Fruit fly (Drosophila melanogaster) whole organism, adult: Measurements from ENCODE around the gene eIF5.
A peak's percentile ranks its signal among the peaks of the same experiment; 100 is the strongest.

Source experiments
- CG11617 ChIP-seq: fragments of 200-800 bp; sonication (Bioruptor generic); optimal IDR thresholded peaks from 2 replicates; lab custom pipeline; 2017; ENCODE audit warnings: mild to moderate bottlenecking, missing biosample characterization, missing genetic modification reagents, missing genetic modification characterization
- CG12768 ChIP-seq: fragments of 200-800 bp; sonication (Bioruptor generic); optimal IDR thresholded peaks from 2 replicates; lab custom pipeline; 2017; ENCODE audit warnings: missing biosample characterization, missing genetic modification characterization, mild to moderate bottlenecking, moderate library complexity, missing genetic modification reagents
- CG14711 ChIP-seq: fragments of 200-800 bp; sonication (Bioruptor generic); optimal IDR thresholded peaks from 2 replicates; lab custom pipeline; 2018; ENCODE audit warnings: missing biosample characterization, mild to moderate bottlenecking, missing genetic modification characterization, moderate library complexity
- CG1620 ChIP-seq: fragments of 200-800 bp; sonication (Bioruptor generic); optimal IDR thresholded peaks from 2 replicates; lab custom pipeline; 2016; ENCODE audit warnings: missing biosample characterization, missing genetic modification characterization
- CG33017 ChIP-seq: fragments of 200-800 bp; sonication (Bioruptor generic); optimal IDR thresholded peaks from 2 replicates; lab custom pipeline; 2018; ENCODE audit warnings: missing biosample characterization, mild to moderate bottlenecking, missing genetic modification characterization, moderate library complexity
- CG5204 ChIP-seq: fragments of 200-800 bp; sonication (Bioruptor generic); optimal IDR thresholded peaks from 2 replicates; lab custom pipeline; 2016; ENCODE audit warnings: missing biosample characterization, missing genetic modification characterization
- CG7045 ChIP-seq: fragments of 200-800 bp; sonication (Bioruptor generic); optimal IDR thresholded peaks from 2 replicates; lab custom pipeline; 2017; ENCODE audit warnings: missing biosample characterization, mild to moderate bottlenecking, missing genetic modification characterization
- CG7101 ChIP-seq: fragments of 200-800 bp; sonication (Bioruptor generic); optimal IDR thresholded peaks from 2 replicates; lab custom pipeline; 2018; ENCODE audit warnings: missing biosample characterization, mild to moderate bottlenecking, missing genetic modification characterization, moderate library complexity
- Clk ChIP-seq: fragments of 200-800 bp; sonication (Bioruptor generic); optimal IDR thresholded peaks from 2 replicates; lab custom pipeline; 2017; ENCODE audit warnings: missing biosample characterization, missing genetic modification characterization
- Crg-1 ChIP-seq: fragments of 200-800 bp; sonication (Bioruptor generic); optimal IDR thresholded peaks from 2 replicates; lab custom pipeline; 2016; ENCODE audit warnings: missing biosample characterization, missing genetic modification characterization
- Hr96 ChIP-seq: fragments of 200-800 bp; sonication (Bioruptor generic); optimal IDR thresholded peaks from 2 replicates; lab custom pipeline; 2016; ENCODE audit warnings: missing biosample characterization, missing genetic modification characterization
- Mnt ChIP-seq: fragments of 200-800 bp; sonication (Bioruptor generic); optimal IDR thresholded peaks from 2 replicates; lab custom pipeline; 2016; ENCODE audit warnings: missing biosample characterization, mild to moderate bottlenecking, missing genetic modification characterization
- bab1 ChIP-seq: fragments of 200-800 bp; sonication (Bioruptor generic); optimal IDR thresholded peaks from 3 replicates; lab custom pipeline; 2019; ENCODE audit warnings: missing biosample characterization, mild to moderate bottlenecking, missing genetic modification characterization, moderate library complexity
- cic ChIP-seq: fragments of 200-800 bp; sonication (Bioruptor generic); optimal IDR thresholded peaks from 2 replicates; lab custom pipeline; 2017; ENCODE audit warnings: missing biosample characterization, mild to moderate bottlenecking, missing genetic modification characterization, moderate library complexity
- cnc ChIP-seq, 2 experiments: fragments of >200 bp; optimal IDR thresholded peaks; 2 replicates each; lab custom pipeline; 2017
- kay ChIP-seq: fragments of 200-800 bp; sonication (Bioruptor generic); peaks from one replicate; lab custom pipeline; 2016; ENCODE audit warnings: missing biosample characterization, missing genetic modification characterization, borderline replicate concordance
- ovo ChIP-seq: fragments of 200-800 bp; sonication (Bioruptor generic); optimal IDR thresholded peaks from 2 replicates; lab custom pipeline; 2016; ENCODE audit warnings: missing biosample characterization, missing genetic modification characterization
- pad ChIP-seq: fragments of 200-800 bp; sonication (Bioruptor generic); optimal IDR thresholded peaks from 3 replicates; lab custom pipeline; 2017; ENCODE audit warnings: missing biosample characterization, missing genetic modification characterization, mild to moderate bottlenecking, moderate library complexity, missing genetic modification reagents
- tj ChIP-seq: fragments of 200-800 bp; sonication (Bioruptor generic); optimal IDR thresholded peaks from 3 replicates; lab custom pipeline; 2017; ENCODE audit warnings: missing biosample characterization, mild to moderate bottlenecking, missing genetic modification characterization, moderate library complexity
- toe ChIP-seq: fragments of 200-800 bp; sonication (Bioruptor generic); optimal IDR thresholded peaks from 2 replicates; lab custom pipeline; 2016; ENCODE audit warnings: missing biosample characterization, missing genetic modification characterization

eIF5 gene

DNA sequence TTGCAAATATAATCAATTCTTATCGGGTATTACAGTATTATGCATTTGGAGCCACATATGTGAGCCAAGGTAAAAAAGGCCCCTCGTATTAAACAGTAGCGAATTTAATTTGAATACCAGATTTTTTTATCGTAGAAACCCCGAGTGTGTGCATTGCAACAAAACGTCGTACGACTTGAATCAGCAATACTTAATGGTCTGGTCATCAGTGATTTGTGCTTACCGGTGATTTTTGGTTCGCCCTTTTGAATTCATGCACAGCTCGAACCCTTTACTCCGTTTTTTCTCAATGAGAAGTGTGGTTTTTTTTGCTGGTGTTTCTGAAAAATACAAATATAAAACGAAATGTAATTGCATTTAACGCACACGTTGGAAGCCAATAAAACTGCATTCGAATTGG lies 2.1 kb downstream of the eIF5 start:
- TF ChIP-seq CG33017 (no peak), tj (GFP tag; lab: Kevin White, UChicago) (peak; percentile 96)

DNA sequence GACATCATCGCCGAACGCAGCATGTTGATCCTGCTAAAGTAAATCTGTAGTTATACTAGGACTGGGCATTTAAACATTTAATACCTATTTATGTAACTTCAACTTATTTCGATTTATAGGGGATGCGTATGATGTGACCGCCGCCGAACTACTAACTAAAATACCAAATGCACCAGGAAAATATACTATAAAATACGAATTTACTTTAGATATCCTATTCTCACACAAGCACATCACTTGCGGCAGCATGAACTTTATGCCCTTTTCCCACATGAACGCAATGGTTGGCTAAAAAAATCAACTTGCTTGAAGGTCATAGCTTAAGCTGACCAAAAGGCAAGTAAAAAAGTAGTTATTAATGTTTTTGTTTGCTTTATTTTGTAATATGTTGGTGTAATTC lies 5.1 kb downstream of the eIF5 start, which contains the start of gene ND-20:
Gene ND-20 (minus strand): TSS at position 155 of the 400 bp plus-strand sequence.
- TF ChIP-seq CG7101 (peak; percentile 30), CG7045 (GFP tag; lab: Kevin White, UChicago) (no peak), cic (no peak), ovo (GFP tag; lab: Kevin White, UChicago) (no peak), pad (GFP tag; lab: Kevin White, UChicago) (peak; percentile 19), CG11617 (GFP tag; lab: Kevin White, UChicago) (no peak), tj (GFP tag; lab: Kevin White, UChicago) (no peak), Clk (GFP tag; lab: Kevin White, UChicago) (no peak), Mnt (peak; percentile 16), bab1 (GFP tag; lab: Kevin White, UChicago) (peak; percentile 18), Crg-1 (GFP tag; lab: Kevin White, UChicago) (no peak), Hr96 (GFP tag; lab: Kevin White, UChicago) (no peak), CG33017 (no peak), CG14711 (tag; lab: Kevin White, UChicago) (peak; percentile 32), CG1620 (peak; percentile 30)

DNA sequence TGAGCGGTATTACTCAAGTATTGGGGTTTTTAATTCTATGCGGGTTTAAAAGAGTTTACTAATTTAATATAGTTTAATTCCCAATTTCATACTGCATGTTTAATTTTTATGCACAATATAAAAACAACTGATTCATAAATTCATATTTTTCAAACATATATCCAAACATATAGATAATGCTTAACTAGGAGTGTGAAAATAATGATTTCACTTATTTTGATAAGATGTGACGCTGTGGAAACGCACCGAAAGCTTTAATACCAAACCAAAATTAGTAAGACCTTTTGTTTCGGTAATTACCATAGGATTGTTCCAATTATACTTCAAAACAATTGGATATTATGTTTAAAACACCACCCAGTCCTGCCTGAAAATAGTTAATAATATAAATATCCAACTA lies 8.3 kb downstream of the eIF5 start, which contains the start of gene Slc25A46a:
Gene Slc25A46a (plus strand): TSS at position 272 of the 400 bp plus-strand sequence.
- TF ChIP-seq Clk (GFP tag; lab: Kevin White, UChicago) = no peak
- peak; percentile 28 for TF ChIP-seq bab1 (GFP tag; lab: Kevin White, UChicago)

DNA sequence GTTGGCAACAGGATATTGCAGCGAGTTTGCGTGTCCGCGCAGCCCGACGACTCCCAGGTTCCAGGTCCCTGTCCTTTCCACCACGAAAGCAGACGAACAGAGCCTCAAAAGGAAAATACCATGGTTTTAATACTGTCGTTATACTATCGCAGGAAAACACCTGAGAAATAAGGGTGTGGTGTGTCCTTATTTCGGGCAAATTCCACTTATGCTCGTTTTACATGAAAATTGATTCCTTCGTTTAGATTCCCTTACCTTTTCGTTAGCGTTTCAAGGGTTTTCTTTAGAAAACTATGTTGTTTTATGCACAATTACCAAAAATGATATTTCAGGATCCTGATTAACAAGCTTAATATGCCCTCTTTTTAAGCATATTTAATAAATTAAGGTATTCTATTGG lies 8.9 kb downstream of the eIF5 start, which contains the start of gene Cep164:
Gene Cep164 (minus strand): TSS at position 101 of the 400 bp plus-strand sequence.
- TF ChIP-seq pad (GFP tag; lab: Kevin White, UChicago) = no peak

DNA sequence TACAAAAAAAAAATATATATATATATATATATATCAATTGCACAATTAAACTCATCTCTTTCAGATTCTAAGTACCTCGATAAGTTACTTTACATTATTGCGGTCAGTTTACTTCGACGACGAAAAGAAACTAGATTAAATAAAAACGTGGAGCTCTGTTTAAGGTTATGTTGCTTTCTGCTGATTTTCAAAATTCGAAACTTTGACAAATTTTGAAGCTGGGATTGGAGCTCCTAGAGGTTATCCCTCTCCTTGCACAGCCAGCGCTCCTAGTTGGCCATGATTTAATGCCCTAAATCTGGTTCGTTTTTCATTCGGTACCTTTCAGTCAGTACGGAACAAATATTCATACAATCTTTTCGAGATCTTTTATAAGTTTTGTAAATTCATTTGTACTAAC lies 15.2 kb downstream of the eIF5 start, which contains the start of gene CG42766:
Gene CG42766 (plus strand): TSS at position 301 of the 400 bp plus-strand sequence.
- no peak for TF ChIP-seq CG7045 (GFP tag; lab: Kevin White, UChicago)
- no peak for TF ChIP-seq tj (GFP tag; lab: Kevin White, UChicago)
- no peak for TF ChIP-seq CG11617 (GFP tag; lab: Kevin White, UChicago)
- no peak for TF ChIP-seq Crg-1 (GFP tag; lab: Kevin White, UChicago)
- no peak for TF ChIP-seq Mnt

DNA sequence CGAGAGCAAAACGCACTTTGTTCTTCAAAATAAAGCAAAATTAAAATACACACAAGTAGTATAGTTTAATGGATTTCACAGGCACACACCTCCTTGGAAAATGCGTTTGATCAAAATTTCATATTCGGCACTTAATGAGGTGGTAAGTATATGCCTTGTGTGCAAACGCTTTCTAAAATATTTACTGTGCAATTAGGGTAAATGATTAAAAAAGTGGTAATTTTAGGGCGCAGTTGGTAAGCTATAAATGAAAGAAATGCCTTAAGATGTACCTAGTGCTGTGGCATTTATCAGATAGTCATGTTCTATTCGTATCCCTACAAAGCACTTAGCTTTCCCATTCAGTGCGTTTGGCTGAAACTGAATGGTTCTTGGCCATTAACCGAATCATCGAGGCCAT lies 17.6 kb downstream of the eIF5 start, which contains the start of gene Or13a:
Gene Or13a (plus strand): TSS at position 301 of the 400 bp plus-strand sequence.
- no peak for TF ChIP-seq ovo (GFP tag; lab: Kevin White, UChicago)
- no peak for TF ChIP-seq CG33017
- no peak for TF ChIP-seq Mnt
- no peak for TF ChIP-seq bab1 (GFP tag; lab: Kevin White, UChicago)
- no peak for TF ChIP-seq CG11617 (GFP tag; lab: Kevin White, UChicago)
- TF ChIP-seq CG12768 (GFP tag; lab: Kevin White, UChicago) = no peak

DNA sequence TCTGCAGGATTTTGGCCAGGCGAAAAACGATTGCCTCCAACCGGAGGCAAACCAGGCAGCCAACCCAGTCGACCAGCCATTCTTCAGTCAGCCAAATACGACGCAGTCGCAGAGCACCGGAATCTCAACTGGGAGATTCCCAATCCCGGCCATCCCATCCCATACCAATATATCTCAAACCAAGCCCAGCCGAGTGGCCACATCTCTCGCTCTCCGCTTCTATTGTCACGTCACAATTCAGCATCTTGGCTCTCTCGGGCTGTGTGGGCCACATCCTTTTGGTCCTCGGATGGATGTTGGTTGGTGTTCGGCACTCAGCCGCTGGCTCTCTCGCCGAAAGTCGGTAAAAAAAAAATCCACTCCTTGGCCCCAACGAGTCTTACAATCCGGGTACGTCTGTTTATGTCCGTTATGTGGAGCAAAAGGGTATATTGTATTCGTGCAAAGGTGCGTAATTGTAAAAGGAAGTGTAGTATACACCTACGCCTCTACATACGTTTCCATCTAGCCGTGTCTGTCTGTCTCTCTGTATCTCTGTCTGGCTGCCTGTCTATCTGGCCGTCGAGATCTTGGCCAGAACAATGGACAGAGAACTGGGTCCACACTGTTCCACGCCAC lies 18.5 kb downstream of the eIF5 start, which contains the start of gene mmd:
Gene mmd (minus strand): TSS at position 3 of the 618 bp plus-strand sequence.
- no peak for TF ChIP-seq CG11617 (GFP tag; lab: Kevin White, UChicago)
- TF ChIP-seq bab1 (GFP tag; lab: Kevin White, UChicago) = no peak
- no peak for TF ChIP-seq pad (GFP tag; lab: Kevin White, UChicago)
- no peak for TF ChIP-seq toe (GFP tag; lab: Kevin White, UChicago)
- TF ChIP-seq cnc (optimal IDR thresholded peaks at IDR 0.05; lab: Kevin White, UChicago) = no peak
- no peak for TF ChIP-seq Crg-1 (GFP tag; lab: Kevin White, UChicago)
- TF ChIP-seq CG12768 (GFP tag; lab: Kevin White, UChicago) = no peak
- no peak for TF ChIP-seq kay (GFP tag; lab: Kevin White, UChicago)
- no peak for TF ChIP-seq CG7045 (GFP tag; lab: Kevin White, UChicago)
- no peak for TF ChIP-seq Clk (GFP tag; lab: Kevin White, UChicago)
- TF ChIP-seq CG5204 (GFP tag; lab: Kevin White, UChicago) = no peak
- no peak for TF ChIP-seq tj (GFP tag; lab: Kevin White, UChicago)
- TF ChIP-seq ovo (GFP tag; lab: Kevin White, UChicago) = no peak
- no peak for TF ChIP-seq cic
- TF ChIP-seq CG7101 = no peak
- TF ChIP-seq CG14711 (tag; lab: Kevin White, UChicago) = no peak

DNA sequence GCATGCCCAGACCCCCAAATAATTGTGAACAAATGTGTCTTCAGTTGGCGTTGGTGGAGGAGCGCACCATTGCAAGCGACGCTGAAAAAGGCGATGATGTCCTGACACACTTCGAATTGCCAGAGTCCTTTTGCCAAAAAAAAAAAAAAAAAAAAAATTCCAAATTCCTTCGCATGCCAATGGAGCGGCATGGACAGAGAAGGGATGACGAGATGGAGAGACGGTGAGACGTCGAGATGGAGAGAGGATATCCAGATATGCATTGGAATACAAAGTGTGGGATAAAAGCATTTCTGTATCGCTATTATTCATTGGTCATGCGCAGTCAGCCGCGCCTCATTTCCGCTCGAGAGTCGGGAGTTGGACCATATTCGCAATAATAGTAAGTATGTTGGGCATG lies 20.2 kb downstream of the eIF5 start:
- TF ChIP-seq CG12768 (GFP tag; lab: Kevin White, UChicago) (no peak), CG5204 (GFP tag; lab: Kevin White, UChicago) (no peak), CG1620 (no peak), cnc (optimal IDR thresholded peaks at IDR 0.05; lab: Kevin White, UChicago) (no peak), CG11617 (GFP tag; lab: Kevin White, UChicago) (no peak)
